Worm (Caenorhabditis elegans) whole organism, L1 larva: Measurements from ENCODE around the gene flp-18.

Experiments
- aly-2 ChIP-seq: fragments of 150-350 bp; optimal IDR thresholded peaks from 2 replicates; lab custom pipeline; 2014; ENCODE audit warnings: missing biosample characterization, missing genetic modification characterization
- ceh-82 ChIP-seq, 3 experiments: fragments of 150-350 bp in 1 of 3; sonication (generic microtip) in 2 of 3; optimal IDR thresholded peaks; 2 replicates each; lab custom pipeline; 2014 to 2017; ENCODE audit warnings: missing biosample characterization in 3 of 3, missing genetic modification characterization in 3 of 3
- fos-1 ChIP-seq: fragments of 150-350 bp; optimal IDR thresholded peaks from 2 replicates; lab custom pipeline; 2014; ENCODE audit warnings: missing biosample characterization, missing genetic modification characterization
- grh-1 ChIP-seq: fragments of 200-800 bp; sonication (Bioruptor generic); IDR thresholded peaks from 2 replicates; pipeline ENCODE4 v1.3.6; 2022; ENCODE audit warnings: missing genetic modification reagents, missing genetic modification characterization, missing compliant biosample characterization
- lin-13 ChIP-seq: fragments of 150-350 bp; optimal IDR thresholded peaks from 2 replicates; lab custom pipeline; 2014; ENCODE audit warnings: missing biosample characterization, missing genetic modification reagents, missing genetic modification characterization
- lin-39 ChIP-seq: fragments of 150-350 bp; optimal IDR thresholded peaks from 2 replicates; lab custom pipeline; 2014; ENCODE audit warnings: missing biosample characterization, missing genetic modification reagents, missing genetic modification characterization
- lsy-2 ChIP-seq, 2 experiments: fragments of 150-350 bp; optimal IDR thresholded peaks; 2 replicates each; lab custom pipeline; 2014; ENCODE audit warnings: missing biosample characterization in 2 of 2, missing genetic modification characterization in 2 of 2
- mep-1 ChIP-seq: fragments of 150-350 bp; optimal IDR thresholded peaks from 2 replicates; lab custom pipeline; 2014; ENCODE audit warnings: missing biosample characterization, missing genetic modification characterization
- nhr-237 ChIP-seq: fragments of 150-350 bp; optimal IDR thresholded peaks from 2 replicates; lab custom pipeline; 2014; ENCODE audit warnings: missing biosample characterization, missing genetic modification characterization
- pqm-1 ChIP-seq: sonication (generic microtip); optimal IDR thresholded peaks from 3 replicates; lab custom pipeline; 2017; ENCODE audit warnings: missing biosample characterization, missing genetic modification characterization
- unc-30 ChIP-seq: sonication (generic microtip); optimal IDR thresholded peaks from 2 replicates; lab custom pipeline; 2017; ENCODE audit warnings: missing biosample characterization, missing genetic modification characterization
- unc-62 ChIP-seq: fragments of 150-350 bp; optimal IDR thresholded peaks from 2 replicates; lab custom pipeline; 2014; ENCODE audit warnings: missing biosample characterization, missing genetic modification reagents, missing genetic modification characterization
- ztf-4 ChIP-seq: fragments of 150-350 bp; optimal IDR thresholded peaks from 2 replicates; lab custom pipeline; 2014; ENCODE audit warnings: missing biosample characterization, missing genetic modification characterization

DNA sequence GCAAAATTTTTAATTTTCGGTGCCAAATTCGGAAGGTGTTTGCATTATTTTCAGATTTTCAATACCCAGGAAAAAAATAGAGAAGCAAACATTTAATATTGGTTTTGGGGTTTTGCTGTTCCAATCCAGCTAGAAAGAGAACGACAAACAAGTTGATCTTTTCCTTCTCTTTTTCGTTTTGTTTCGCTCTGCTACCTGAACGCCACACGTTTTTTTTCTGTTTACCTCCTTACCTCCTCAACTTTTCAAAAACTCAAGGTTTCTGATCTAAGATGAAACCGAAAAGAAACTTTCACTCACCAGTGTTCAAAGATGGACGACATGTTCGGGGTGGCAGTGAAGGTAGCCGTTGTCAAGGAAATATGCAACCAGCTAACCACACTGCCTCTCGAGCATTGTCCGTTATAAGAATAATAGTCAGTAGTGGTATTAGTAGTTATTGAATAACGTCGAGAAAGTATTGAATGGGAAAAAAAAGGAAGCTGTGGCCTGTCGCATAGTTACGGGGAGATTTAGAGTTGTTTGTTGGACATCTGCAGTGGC lies 48.8 kb downstream of the flp-18 start:
- TF ChIP-seq mep-1 (tag; lab: Kevin White, UChicago), result no peak
- no peak for TF ChIP-seq ztf-4 (tag; lab: Kevin White, UChicago)
- no peak for TF ChIP-seq unc-62 (GFP tag; lab: Kevin White, UChicago)
- no peak for TF ChIP-seq lin-13 (GFP tag; lab: Kevin White, UChicago)
- no peak for TF ChIP-seq pqm-1
- TF ChIP-seq fos-1 (tag; lab: Kevin White, UChicago), result no peak
- no peak for TF ChIP-seq ceh-82 (tag; optimal IDR thresholded peaks at IDR 0.05; lab: Kevin White, UChicago)
- TF ChIP-seq lin-39 (tag; lab: Kevin White, UChicago), result no peak
- TF ChIP-seq aly-2, result no peak
- no peak for TF ChIP-seq nhr-237 (tag; lab: Kevin White, UChicago)
- no peak for TF ChIP-seq lsy-2 (tag; optimal IDR thresholded peaks at IDR 0.05; lab: Kevin White, UChicago)
- TF ChIP-seq unc-30 (tag; lab: Kevin White, UChicago), result no peak
- no peak for TF ChIP-seq grh-1 (GFP tag; lab: Robert Waterston, UW)
